Worm (Caenorhabditis elegans): ENCODE measurements around the gene Y37D8A.3.

DNA sequence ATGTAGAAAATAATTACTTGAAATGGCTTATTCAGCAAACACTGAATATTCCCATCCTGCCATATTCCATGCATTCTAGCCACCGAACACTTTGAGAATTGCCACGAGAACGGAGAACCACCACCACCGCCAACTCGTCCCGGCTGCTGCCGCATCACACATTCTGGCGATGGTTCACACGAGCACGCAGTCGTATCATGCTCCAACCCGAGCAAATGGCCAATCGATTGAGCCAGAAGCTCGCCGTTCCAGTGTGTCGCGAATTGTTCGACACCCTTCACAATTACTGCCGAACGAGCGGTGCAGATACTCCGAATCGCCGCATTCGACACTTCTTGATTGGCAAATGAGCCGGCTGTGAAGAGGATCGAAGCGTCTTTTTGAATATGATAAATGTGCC is 56.0 kb downstream of the Y37D8A.3 start:
- TF ChIP-seq him-1 (tag; optimal IDR thresholded peaks at IDR 0.05): no peak
- no peak for TF ChIP-seq W03F9.2 (tag; optimal IDR thresholded peaks at IDR 0.05)
